Fruit fly (Drosophila melanogaster) whole organism: Measurements from ENCODE around the gene Eip63E.

Experiments
- CG8478 ChIP-seq: fragments of >200 bp; optimal IDR thresholded peaks from 2 replicates; lab custom pipeline; 2018; ENCODE audit warnings: inconsistent platforms
- Dll ChIP-seq: fragments of >200 bp; optimal IDR thresholded peaks from 2 replicates; lab custom pipeline; 2017
- EcR ChIP-seq, 2 experiments: fragments of >200 bp; optimal IDR thresholded peaks; 2 replicates each; lab custom pipeline; 2017; ENCODE audit warnings: missing biosample characterization in 2 of 2, missing genetic modification characterization in 2 of 2, missing genetic modification reagents in 2 of 2
- pan ChIP-seq: fragments of >200 bp; optimal IDR thresholded peaks from 2 replicates; lab custom pipeline; 2017
- psq ChIP-seq: fragments of >200 bp; optimal IDR thresholded peaks from 2 replicates; lab custom pipeline; 2017
- usp ChIP-seq: fragments of >200 bp; optimal IDR thresholded peaks from 2 replicates; lab custom pipeline; 2017; ENCODE audit warnings: missing biosample characterization, missing genetic modification characterization, mixed read lengths

- no peak for TF ChIP-seq usp (GFP tag; lab: Kevin White, UChicago)
- no peak for TF ChIP-seq Dll
- TF ChIP-seq pan (lab: Kevin White, UChicago): no peak
- TF ChIP-seq psq (lab: Kevin White, UChicago): no peak
- TF ChIP-seq EcR (GFP tag; optimal IDR thresholded peaks at IDR 0.05; lab: Kevin White, UChicago): no peak
- TF ChIP-seq CG8478 (lab: Kevin White, UChicago): no peak
Observed at dm6 chr3L:3479551-3479950, 36.0 kb upstream of the Eip63E start.
